Worm (Caenorhabditis elegans): Measurements from ENCODE around the gene F21H7.12.

ce11 chrV:16210257-16211002 is 19.5 kb upstream of the F21H7.12 start, which contains the start of gene F11A5.16:
- TF ChIP-seq F13C5.2 (tag; optimal IDR thresholded peaks at IDR 0.05), result no peak
- no peak for TF ChIP-seq aly-1 (tag; optimal IDR thresholded peaks at IDR 0.05)
- TF ChIP-seq ama-1 (optimal IDR thresholded peaks at IDR 0.05), result no peak
- no peak for TF ChIP-seq ets-7 (tag; optimal IDR thresholded peaks at IDR 0.05)
- TF ChIP-seq flt-1 (GFP tag; IDR thresholded peaks at IDR 0.05), result no peak
- no peak for TF ChIP-seq ceh-36 (tag; optimal IDR thresholded peaks at IDR 0.05)
- no peak for TF ChIP-seq sea-1 (GFP tag; conservative IDR thresholded peaks at IDR 0.05)
- no peak for TF ChIP-seq ceh-13 (GFP tag; optimal IDR thresholded peaks at IDR 0.05)
- TF ChIP-seq tra-4 (tag; optimal IDR thresholded peaks at IDR 0.05), result no peak
- TF ChIP-seq tbx-37 (GFP tag; conservative IDR thresholded peaks at IDR 0.05), result no peak

All from whole organism, early embryonic.